Worm (Caenorhabditis elegans) whole organism, late embryonic: ENCODE measurements around the gene mlc-2.

Source experiments
- ceh-48 ChIP-seq: sonication (generic microtip); optimal IDR thresholded peaks from 2 replicates; lab custom pipeline; 2016; ENCODE audit warnings: missing genetic modification characterization, inconsistent platforms, missing compliant biosample characterization
- che-1 ChIP-seq: sonication (generic microtip); optimal IDR thresholded peaks from 2 replicates; lab custom pipeline; 2016; ENCODE audit warnings: mild to moderate bottlenecking, missing genetic modification characterization, missing compliant biosample characterization
- lim-6 ChIP-seq: sonication (generic microtip); optimal IDR thresholded peaks from 2 replicates; lab custom pipeline; 2016; ENCODE audit warnings: missing genetic modification characterization, missing compliant biosample characterization
- nhr-232 ChIP-seq: sonication (generic microtip); optimal IDR thresholded peaks from 2 replicates; lab custom pipeline; 2016; ENCODE audit warnings: missing genetic modification characterization, missing compliant biosample characterization
- unc-55 ChIP-seq: sonication (generic microtip); optimal IDR thresholded peaks from 2 replicates; lab custom pipeline; 2017; ENCODE audit warnings: missing biosample characterization, missing genetic modification reagents, missing genetic modification characterization
- zip-5 ChIP-seq: sonication (generic microtip); optimal IDR thresholded peaks from 2 replicates; lab custom pipeline; 2016; ENCODE audit warnings: missing genetic modification characterization, missing compliant biosample characterization
- ztf-16 ChIP-seq: sonication (generic microtip); optimal IDR thresholded peaks from 2 replicates; lab custom pipeline; 2017; ENCODE audit warnings: missing genetic modification characterization, missing compliant biosample characterization

DNA sequence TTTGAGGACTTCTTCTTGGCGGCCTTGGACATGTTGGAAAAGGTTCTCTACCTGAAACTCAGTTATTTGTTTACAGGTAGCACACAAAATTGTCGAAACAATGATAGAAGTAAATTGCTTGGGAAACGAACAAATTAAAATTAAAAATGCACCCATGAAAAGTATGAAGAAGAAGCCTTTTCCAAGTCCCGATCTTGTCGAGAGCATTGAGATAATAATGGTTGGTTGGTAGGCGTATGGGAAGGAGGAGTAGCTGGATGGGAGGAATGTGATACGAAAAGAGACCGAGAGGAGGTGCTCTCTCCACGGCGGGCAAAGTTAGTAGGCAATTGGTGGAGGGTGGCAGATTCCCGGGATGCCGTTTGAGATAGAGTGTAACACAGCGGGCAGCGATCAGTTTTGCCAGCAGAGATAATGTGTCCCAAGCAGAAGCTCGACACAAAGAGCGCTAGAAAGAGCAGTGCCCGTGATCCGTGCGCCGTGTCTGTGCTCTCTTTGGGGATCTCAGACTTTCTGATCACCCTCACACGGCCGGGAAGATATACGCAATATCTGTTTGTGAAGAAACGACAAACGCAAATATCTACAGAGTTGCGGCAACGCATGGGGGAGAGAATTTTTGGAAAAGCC is at the start of gene mlc-2:
- TF ChIP-seq zip-5 (tag; lab: Kevin White, UChicago) = no peak
- TF ChIP-seq ztf-16 = no peak
- TF ChIP-seq ceh-48 (tag; lab: Kevin White, UChicago) = no peak
- no peak for TF ChIP-seq lim-6 (tag; lab: Kevin White, UChicago)
- no peak for TF ChIP-seq nhr-232 (tag; lab: Kevin White, UChicago)
- TF ChIP-seq unc-55 (GFP tag; lab: Kevin White, UChicago) = peak; percentile 31
- TF ChIP-seq che-1 = no peak
